Worm (Caenorhabditis elegans) whole organism, L3 larva: ENCODE measurements around the gene acr-23.

Experiments
- R02D3.7 ChIP-seq: fragments of 150-350 bp; optimal IDR thresholded peaks from 2 replicates; lab custom pipeline; 2014; ENCODE audit warnings: missing biosample characterization, missing genetic modification characterization
- ZK546.5 ChIP-seq: sonication (generic microtip); optimal IDR thresholded peaks from 2 replicates; lab custom pipeline; 2017; ENCODE audit warnings: missing biosample characterization, missing genetic modification characterization
- aly-2 ChIP-seq: fragments of 150-350 bp; optimal IDR thresholded peaks from 2 replicates; lab custom pipeline; 2014; ENCODE audit warnings: missing biosample characterization, missing genetic modification characterization
- ceh-16 ChIP-seq: sonication (generic microtip); optimal IDR thresholded peaks from 2 replicates; lab custom pipeline; 2017; ENCODE audit warnings: missing biosample characterization, missing genetic modification characterization
- ceh-28 ChIP-seq: fragments of 150-350 bp; optimal IDR thresholded peaks from 2 replicates; lab custom pipeline; 2014; ENCODE audit warnings: missing biosample characterization, missing genetic modification reagents, missing genetic modification characterization
- ceh-82 ChIP-seq: fragments of 150-350 bp; optimal IDR thresholded peaks from 2 replicates; lab custom pipeline; 2014; ENCODE audit warnings: missing biosample characterization, missing genetic modification characterization
- ceh-9 ChIP-seq: sonication (generic microtip); optimal IDR thresholded peaks from 2 replicates; lab custom pipeline; 2018; ENCODE audit warnings: missing biosample characterization, missing genetic modification characterization
- daf-12 ChIP-seq: fragments of 150-350 bp; optimal IDR thresholded peaks from 2 replicates; lab custom pipeline; 2014; ENCODE audit warnings: missing biosample characterization, missing genetic modification reagents, missing genetic modification characterization
- egl-27 ChIP-seq: sonication (generic microtip); optimal IDR thresholded peaks from 4 replicates; lab custom pipeline; 2017; ENCODE audit warnings: missing biosample characterization, missing genetic modification reagents, missing genetic modification characterization
- egl-5 ChIP-seq: fragments of 150-350 bp; optimal IDR thresholded peaks from 2 replicates; lab custom pipeline; 2017; ENCODE audit warnings: missing biosample characterization, missing genetic modification reagents, missing genetic modification characterization, inconsistent platforms
- elt-1 ChIP-seq: fragments of 150-350 bp; optimal IDR thresholded peaks from 2 replicates; lab custom pipeline; 2014; ENCODE audit warnings: missing biosample characterization, missing genetic modification characterization
- elt-2 ChIP-seq: sonication (generic microtip); optimal IDR thresholded peaks from 2 replicates; lab custom pipeline; 2016; ENCODE audit warnings: missing genetic modification reagents, mild to moderate bottlenecking, missing genetic modification characterization, missing compliant biosample characterization
- eor-1 ChIP-seq, 2 experiments: fragments of 150-350 bp; optimal IDR thresholded peaks; 2 replicates each; lab custom pipeline; 2014 to 2018; ENCODE audit warnings: missing biosample characterization in 2 of 2, missing genetic modification characterization in 2 of 2
- fkh-10 ChIP-seq: sonication (generic microtip); optimal IDR thresholded peaks from 2 replicates; lab custom pipeline; 2017; ENCODE audit warnings: missing biosample characterization, missing genetic modification reagents, missing genetic modification characterization
- fkh-2 ChIP-seq: fragments of 150-350 bp; optimal IDR thresholded peaks from 2 replicates; lab custom pipeline; 2014; ENCODE audit warnings: missing biosample characterization, missing genetic modification reagents, missing genetic modification characterization
- fos-1 ChIP-seq: fragments of 150-350 bp; optimal IDR thresholded peaks from 2 replicates; lab custom pipeline; 2014; ENCODE audit warnings: missing biosample characterization, missing genetic modification characterization
- hmg-11 ChIP-seq: sonication (generic microtip); optimal IDR thresholded peaks from 2 replicates; lab custom pipeline; 2016; ENCODE audit warnings: missing genetic modification characterization, missing compliant biosample characterization
- jun-1 ChIP-seq: fragments of 150-350 bp; optimal IDR thresholded peaks from 2 replicates; lab custom pipeline; 2014; ENCODE audit warnings: missing biosample characterization, missing genetic modification reagents, missing genetic modification characterization
- lin-15B ChIP-seq: fragments of 150-350 bp; optimal IDR thresholded peaks from 2 replicates; lab custom pipeline; 2014; ENCODE audit warnings: missing biosample characterization, missing genetic modification characterization
- lin-39 ChIP-seq: fragments of 150-350 bp; optimal IDR thresholded peaks from 2 replicates; lab custom pipeline; 2018; ENCODE audit warnings: missing biosample characterization, missing genetic modification reagents, missing genetic modification characterization
- lsy-12 ChIP-seq: sonication (generic microtip); optimal IDR thresholded peaks from 2 replicates; lab custom pipeline; 2016; ENCODE audit warnings: mild to moderate bottlenecking, missing genetic modification characterization, missing compliant biosample characterization
- mdl-1 ChIP-seq: fragments of 150-350 bp; optimal IDR thresholded peaks from 2 replicates; lab custom pipeline; 2014; ENCODE audit warnings: missing biosample characterization, missing genetic modification characterization
- mml-1 ChIP-seq: fragments of 150-350 bp; sonication (generic microtip); optimal IDR thresholded peaks from 3 replicates; lab custom pipeline; 2014; ENCODE audit warnings: missing biosample characterization, missing genetic modification characterization
- nfya-1 ChIP-seq: sonication (generic microtip); optimal IDR thresholded peaks from 2 replicates; lab custom pipeline; 2017; ENCODE audit warnings: missing genetic modification characterization, mild to moderate bottlenecking, missing compliant biosample characterization, antibody characterized with exemption, moderate library complexity; ENCODE audit not compliant: insufficient read depth
- nhr-11 ChIP-seq: fragments of 150-350 bp; optimal IDR thresholded peaks from 2 replicates; lab custom pipeline; 2014; ENCODE audit warnings: missing biosample characterization, missing genetic modification characterization
- nhr-12 ChIP-seq: fragments of 150-350 bp; optimal IDR thresholded peaks from 2 replicates; lab custom pipeline; 2014; ENCODE audit warnings: missing biosample characterization, missing genetic modification characterization
- nhr-23 ChIP-seq: fragments of 150-350 bp; optimal IDR thresholded peaks from 2 replicates; lab custom pipeline; 2014; ENCODE audit warnings: missing biosample characterization, missing genetic modification reagents, missing genetic modification characterization
- nhr-237 ChIP-seq: fragments of 150-350 bp; optimal IDR thresholded peaks from 2 replicates; lab custom pipeline; 2014; ENCODE audit warnings: missing biosample characterization, missing genetic modification characterization
- nhr-25 ChIP-seq: sonication (generic microtip); optimal IDR thresholded peaks from 2 replicates; lab custom pipeline; 2017; ENCODE audit warnings: missing biosample characterization, missing genetic modification characterization
- nhr-28 ChIP-seq: fragments of 150-350 bp; optimal IDR thresholded peaks from 2 replicates; lab custom pipeline; 2014; ENCODE audit warnings: missing biosample characterization, missing genetic modification characterization
- nhr-43 ChIP-seq: sonication (generic microtip); optimal IDR thresholded peaks from 2 replicates; lab custom pipeline; 2016; ENCODE audit warnings: mild to moderate bottlenecking, missing genetic modification characterization, missing compliant biosample characterization; ENCODE audit not compliant: poor library complexity, severe bottlenecking
- nhr-67 ChIP-seq: fragments of 150-350 bp; optimal IDR thresholded peaks from 2 replicates; lab custom pipeline; 2014; ENCODE audit warnings: missing biosample characterization, missing genetic modification characterization
- nhr-77 ChIP-seq: fragments of 150-350 bp; optimal IDR thresholded peaks from 2 replicates; lab custom pipeline; 2014; ENCODE audit warnings: missing biosample characterization, missing genetic modification characterization
- pha-4 ChIP-seq: fragments of 150-350 bp; optimal IDR thresholded peaks from 2 replicates; lab custom pipeline; 2014; ENCODE audit warnings: missing biosample characterization, missing genetic modification reagents, missing genetic modification characterization
- pqm-1 ChIP-seq: fragments of 150-350 bp; optimal IDR thresholded peaks from 2 replicates; lab custom pipeline; 2017; ENCODE audit warnings: missing biosample characterization, missing genetic modification characterization, inconsistent platforms
- sea-2 ChIP-seq: fragments of 150-350 bp; sonication (generic microtip); optimal IDR thresholded peaks from 4 replicates; lab custom pipeline; 2014; ENCODE audit warnings: missing biosample characterization, missing genetic modification reagents, missing genetic modification characterization
- skn-1 ChIP-seq: fragments of 150-350 bp; optimal IDR thresholded peaks from 2 replicates; lab custom pipeline; 2014; ENCODE audit warnings: missing biosample characterization, missing genetic modification characterization
- snpc-4 ChIP-seq: fragments of 150-350 bp; optimal IDR thresholded peaks from 2 replicates; lab custom pipeline; 2014; ENCODE audit warnings: missing biosample characterization, missing genetic modification characterization
- tbx-2 ChIP-seq: sonication (generic microtip); optimal IDR thresholded peaks from 2 replicates; lab custom pipeline; 2016; ENCODE audit warnings: mild to moderate bottlenecking, missing genetic modification characterization, missing compliant biosample characterization
- unc-39 ChIP-seq: sonication (generic microtip); optimal IDR thresholded peaks from 4 replicates; lab custom pipeline; 2017; ENCODE audit warnings: missing biosample characterization, missing genetic modification characterization
- unc-62 ChIP-seq: fragments of 150-350 bp; sonication (generic microtip); optimal IDR thresholded peaks from 4 replicates; lab custom pipeline; 2014; ENCODE audit warnings: missing biosample characterization, missing genetic modification reagents, missing genetic modification characterization
- zag-1 ChIP-seq: fragments of 150-350 bp; optimal IDR thresholded peaks from 2 replicates; lab custom pipeline; 2014; ENCODE audit warnings: missing biosample characterization, missing genetic modification characterization
- ztf-11 ChIP-seq: fragments of 150-350 bp; optimal IDR thresholded peaks from 2 replicates; lab custom pipeline; 2014; ENCODE audit warnings: missing biosample characterization, missing genetic modification characterization
- ztf-4 ChIP-seq: fragments of 150-350 bp; optimal IDR thresholded peaks from 2 replicates; lab custom pipeline; 2014; ENCODE audit warnings: missing biosample characterization, missing genetic modification characterization

Gene acr-23

DNA sequence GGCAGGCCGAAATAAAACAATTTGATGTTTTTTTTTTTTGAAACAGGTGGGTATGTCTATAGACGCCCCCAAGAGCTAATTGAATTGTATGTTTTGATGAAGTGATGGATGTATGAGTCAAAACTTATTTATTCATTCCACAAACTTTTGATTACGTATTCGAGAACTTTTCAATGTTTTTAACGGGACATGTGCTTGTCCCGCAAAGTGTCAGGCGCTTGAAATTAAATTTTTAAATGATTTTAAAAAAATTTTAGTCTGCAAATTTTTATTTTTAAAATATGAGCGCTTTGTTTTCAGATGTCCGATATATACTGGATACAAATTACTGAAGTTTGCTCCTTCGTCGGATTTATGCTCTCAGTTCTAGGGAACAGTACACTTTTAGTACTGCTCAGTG is 9.9 kb downstream of the acr-23 start, which contains the start of gene str-114:
str-114 (plus strand) TSS at position 301 of the 400 bp plus-strand sequence.
- no peak for TF ChIP-seq nhr-43
- TF ChIP-seq daf-12 (tag; lab: Kevin White, UChicago): no peak
- no peak for TF ChIP-seq unc-62 (GFP tag; lab: Kevin White, UChicago)
- no peak for TF ChIP-seq eor-1 (tag; optimal IDR thresholded peaks at IDR 0.05; lab: Kevin White, UChicago)
- no peak for TF ChIP-seq tbx-2 (tag; lab: Kevin White, UChicago)

DNA sequence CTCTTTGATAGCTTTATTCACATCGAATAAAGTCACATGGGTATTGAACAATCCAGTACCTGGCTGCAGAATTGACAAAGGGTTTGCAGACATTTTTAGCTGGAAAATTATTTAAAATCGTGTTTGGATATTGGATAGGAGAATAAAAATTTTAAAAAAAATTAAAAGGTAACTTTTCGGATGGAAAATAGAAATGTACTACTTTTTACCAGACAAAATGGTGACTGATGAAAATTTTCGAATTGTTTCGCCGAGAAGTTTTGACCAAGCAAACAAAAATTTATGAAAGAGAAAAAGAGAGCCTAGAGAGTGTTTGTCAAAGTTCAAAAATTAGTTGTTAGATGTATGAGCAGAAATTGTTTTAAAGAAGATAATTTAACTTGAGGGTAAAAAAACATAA is 11.5 kb downstream of the acr-23 start, which contains the start of gene F59B1.10:
F59B1.10 (minus strand) TSS at position 101 of the 400 bp plus-strand sequence.
- no peak for TF ChIP-seq snpc-4 (tag; lab: Kevin White, UChicago)
- no peak for TF ChIP-seq ztf-4 (tag; lab: Kevin White, UChicago)
- TF ChIP-seq egl-5: no peak
- no peak for TF ChIP-seq ZK546.5 (tag; lab: Kevin White, UChicago)
- no peak for TF ChIP-seq tbx-2 (tag; lab: Kevin White, UChicago)
- no peak for TF ChIP-seq ceh-16
- TF ChIP-seq nhr-11: no peak
- no peak for TF ChIP-seq nhr-23 (tag; lab: Kevin White, UChicago)
- TF ChIP-seq nhr-28 (tag; lab: Kevin White, UChicago): no peak
- TF ChIP-seq fkh-10 (GFP tag; lab: Kevin White, UChicago): no peak
- no peak for TF ChIP-seq nhr-237 (tag; lab: Kevin White, UChicago)
- TF ChIP-seq ceh-82 (tag; lab: Kevin White, UChicago): no peak
- no peak for TF ChIP-seq nhr-77
- TF ChIP-seq pqm-1 (tag; lab: Kevin White, UChicago): no peak
- no peak for TF ChIP-seq eor-1 (tag; optimal IDR thresholded peaks at IDR 0.05; lab: Kevin White, UChicago)
- TF ChIP-seq elt-1 (tag; lab: Kevin White, UChicago): no peak
- TF ChIP-seq lsy-12: no peak

DNA sequence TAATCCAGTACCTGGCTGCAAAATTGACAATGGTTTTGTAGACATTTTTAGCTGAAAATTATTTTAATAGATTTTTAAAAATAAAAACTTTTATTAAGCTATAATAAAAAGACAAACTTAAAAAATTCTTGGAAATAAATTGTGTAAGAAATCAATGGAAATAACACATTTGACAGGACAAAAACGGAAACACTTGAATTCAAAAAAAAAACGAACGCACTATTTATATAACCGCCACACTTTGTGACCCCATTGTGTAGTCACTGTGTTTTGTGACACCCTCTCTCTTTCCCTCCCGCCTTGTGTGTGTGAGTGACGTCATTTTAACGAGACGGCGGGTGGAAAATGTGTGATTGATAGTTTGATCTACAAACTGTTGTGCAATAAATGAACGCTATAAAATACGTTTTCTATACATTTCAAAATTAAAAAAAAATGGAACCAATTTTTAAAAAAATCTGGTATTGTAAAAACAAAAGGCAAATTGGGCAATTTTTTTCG is 15.1 kb downstream of the acr-23 start, which contains the start of gene F59B1.8:
F59B1.8 (minus strand) TSS at position 51 of the 501 bp plus-strand sequence.
- TF ChIP-seq nhr-25: peak; percentile 11
- peak; percentile 91 for TF ChIP-seq pha-4 (tag; lab: Kevin White, UChicago)
- peak; percentile 30 for TF ChIP-seq nhr-77
- peak; percentile 55 for TF ChIP-seq nhr-23 (tag; lab: Kevin White, UChicago)
- peak; percentile 66 for TF ChIP-seq jun-1
- no peak for TF ChIP-seq nfya-1 (tag; lab: Kevin White, UChicago)
- TF ChIP-seq elt-2 (tag; lab: Kevin White, UChicago): peak; percentile 90
- TF ChIP-seq pqm-1 (tag; lab: Kevin White, UChicago): peak; percentile 84
- TF ChIP-seq skn-1 (tag; lab: Kevin White, UChicago): no peak

DNA sequence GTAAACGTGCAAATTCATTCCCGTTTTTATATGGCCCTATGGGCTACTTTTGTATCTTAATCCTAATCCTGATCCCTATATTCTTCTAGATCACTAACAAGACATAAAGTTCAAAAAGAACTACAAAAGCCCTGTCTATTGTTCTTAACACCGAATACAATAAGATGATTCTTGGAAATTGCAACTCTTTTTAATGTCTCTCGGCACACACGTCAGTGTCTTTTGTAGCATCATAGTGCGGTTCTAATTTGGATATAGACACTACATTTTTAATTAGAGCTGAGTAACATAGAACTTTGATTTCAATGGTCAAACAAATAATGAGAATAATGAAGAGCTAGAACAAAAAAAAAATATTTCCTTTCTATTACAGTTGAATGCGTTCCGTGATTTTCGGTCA is 19.5 kb downstream of the acr-23 start:
- no peak for TF ChIP-seq daf-12 (tag; lab: Kevin White, UChicago)
- TF ChIP-seq nhr-43: no peak
- TF ChIP-seq lin-39 (tag; lab: Kevin White, UChicago): no peak
- TF ChIP-seq ztf-11 (tag; lab: Kevin White, UChicago): no peak
- TF ChIP-seq zag-1 (tag; lab: Kevin White, UChicago): no peak
- TF ChIP-seq fos-1: no peak
- TF ChIP-seq ceh-9 (tag; lab: Kevin White, UChicago): no peak
- TF ChIP-seq nfya-1 (tag; lab: Kevin White, UChicago): no peak
- no peak for TF ChIP-seq nhr-67 (tag; lab: Kevin White, UChicago)
- TF ChIP-seq elt-2 (tag; lab: Kevin White, UChicago): no peak
- TF ChIP-seq unc-39 (tag; lab: Kevin White, UChicago): no peak
- TF ChIP-seq R02D3.7 (tag; lab: Kevin White, UChicago): no peak
- no peak for TF ChIP-seq ceh-82 (tag; lab: Kevin White, UChicago)
- TF ChIP-seq sea-2 (GFP tag; lab: Kevin White, UChicago): no peak
- TF ChIP-seq, all 47 proteins: peak for 0

DNA sequence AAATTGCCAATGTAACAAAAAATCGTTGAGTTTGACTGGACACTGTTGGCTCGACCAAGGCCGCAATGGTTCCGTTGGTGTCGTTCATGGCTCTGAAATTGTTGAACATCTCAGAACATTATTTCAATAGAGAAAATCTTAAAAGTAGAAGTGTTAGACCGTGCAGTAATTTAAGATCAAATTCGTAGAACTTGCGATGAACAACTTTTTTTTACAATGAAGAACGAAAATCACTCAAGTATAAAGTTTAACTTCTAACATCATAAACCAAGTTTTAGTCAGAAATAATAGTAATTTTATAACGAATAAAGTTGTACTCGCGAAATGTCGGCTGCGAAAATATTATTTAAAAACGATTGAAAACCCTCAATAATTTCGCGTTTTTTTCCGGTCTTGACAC is 22.3 kb downstream of the acr-23 start, which contains the start of gene srx-41:
srx-41 (minus strand) TSS at position 101 of the 400 bp plus-strand sequence.
- TF ChIP-seq nhr-12 (no peak), ceh-28 (tag; lab: Kevin White, UChicago) (no peak), egl-27 (tag; lab: Kevin White, UChicago) (no peak), nhr-77 (no peak), daf-12 (tag; lab: Kevin White, UChicago) (no peak), eor-1 (tag; optimal IDR thresholded peaks at IDR 0.05; lab: Kevin White, UChicago) (no peak), fkh-10 (GFP tag; lab: Kevin White, UChicago) (no peak), fkh-2 (no peak), tbx-2 (tag; lab: Kevin White, UChicago) (no peak), lin-15B (no peak), ceh-9 (tag; lab: Kevin White, UChicago) (no peak), aly-2 (tag; lab: Kevin White, UChicago) (no peak), ztf-4 (tag; lab: Kevin White, UChicago) (no peak), hmg-11 (no peak), nhr-28 (tag; lab: Kevin White, UChicago) (no peak), fos-1 (no peak), mdl-1 (no peak), pqm-1 (tag; lab: Kevin White, UChicago) (no peak), lin-39 (tag; lab: Kevin White, UChicago) (no peak), mml-1 (no peak)
- TF ChIP-seq, all 47 proteins: peak for 0
